Fruit fly (Drosophila melanogaster) S2 (cell line): ENCODE results near the gene CG14546.

Experiments used
- CG8478 ChIP-seq: fragments of >200 bp; optimal IDR thresholded peaks from 2 replicates; lab custom pipeline; 2018
- CTCF ChIP-seq, 2 experiments: fragments of >200 bp; optimal IDR thresholded peaks; 2 replicates each; lab custom pipeline; 2018

DNA sequence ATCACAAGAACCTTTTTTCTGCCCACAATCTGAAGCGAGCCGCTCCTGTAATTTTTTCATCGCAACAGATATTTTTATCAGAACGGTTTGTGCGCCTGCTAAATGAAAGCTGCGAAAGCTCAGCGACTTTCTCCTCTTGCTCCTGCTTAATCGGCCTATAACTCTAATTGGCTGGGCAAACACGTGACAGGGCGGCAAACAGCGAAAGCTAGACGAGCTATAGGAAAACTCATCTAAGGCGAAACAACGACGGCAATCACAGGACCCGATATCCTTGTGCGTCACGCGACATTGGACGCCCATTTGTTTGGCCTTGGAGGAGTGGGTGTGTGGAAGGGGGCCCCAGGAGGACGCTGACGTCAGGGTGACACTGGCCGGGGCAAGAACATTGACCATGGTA, 44.5 kb upstream of the CG14546 start:
- TF ChIP-seq CTCF (optimal IDR thresholded peaks at IDR 0.05; lab: Kevin White, UChicago) (no peak), CG8478 (lab: Kevin White, UChicago) (no peak)
